Worm (Caenorhabditis elegans) whole organism, late embryonic: ENCODE measurements around the gene C06G3.8.

Experiments used
- K02D7.2 ChIP-seq: sonication (generic microtip); optimal IDR thresholded peaks from 2 replicates; lab custom pipeline; 2017; ENCODE audit warnings: mild to moderate bottlenecking, missing genetic modification characterization, missing compliant biosample characterization
- dve-1 ChIP-seq: sonication (generic microtip); optimal IDR thresholded peaks from 2 replicates; lab custom pipeline; 2017; ENCODE audit warnings: antibody characterized with exemption, mild to moderate bottlenecking, missing genetic modification characterization, missing compliant biosample characterization
- fkh-10 ChIP-seq: fragments of 150-350 bp; optimal IDR thresholded peaks from 2 replicates; lab custom pipeline; 2014; ENCODE audit warnings: missing biosample characterization, missing genetic modification reagents, missing genetic modification characterization
- pros-1 ChIP-seq: fragments of 150-350 bp; optimal IDR thresholded peaks from 2 replicates; lab custom pipeline; 2014; ENCODE audit warnings: missing biosample characterization, missing genetic modification reagents, missing genetic modification characterization
- rnt-1 ChIP-seq: sonication (generic microtip); optimal IDR thresholded peaks from 2 replicates; lab custom pipeline; 2016; ENCODE audit warnings: missing genetic modification characterization, missing compliant biosample characterization
- tbx-2 ChIP-seq: sonication (generic microtip); optimal IDR thresholded peaks from 2 replicates; lab custom pipeline; 2016; ENCODE audit warnings: missing genetic modification characterization, missing compliant biosample characterization

DNA sequence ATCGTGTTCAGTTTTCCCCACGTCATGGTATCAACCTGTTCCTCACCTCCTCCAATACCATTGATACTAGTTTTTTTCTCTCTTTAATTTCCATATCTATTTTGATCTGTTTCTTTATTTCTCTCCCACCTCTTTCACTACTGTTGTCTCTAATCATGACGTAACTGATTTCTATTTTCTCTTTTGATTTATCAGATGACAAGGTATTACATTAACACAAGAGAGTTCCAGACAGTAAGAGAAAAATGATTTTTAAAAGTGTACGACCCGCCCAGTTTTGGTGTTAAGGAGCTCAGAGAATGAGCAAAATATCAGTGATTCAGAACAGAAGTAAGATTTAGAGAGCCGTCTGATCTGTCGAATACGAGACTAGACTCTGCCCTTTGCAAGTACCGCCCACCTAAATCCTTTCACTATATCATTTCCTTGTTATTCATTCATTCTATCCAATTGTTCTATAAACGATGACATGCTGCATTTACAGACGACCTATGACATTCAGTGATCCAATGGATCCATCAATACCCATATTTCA lies 17.4 kb upstream of the C06G3.8 start, which contains the start of gene nhr-105:
- TF ChIP-seq tbx-2 (tag; lab: Kevin White, UChicago): no peak
- no peak for TF ChIP-seq pros-1 (tag; lab: Kevin White, UChicago)
- no peak for TF ChIP-seq K02D7.2 (tag; lab: Kevin White, UChicago)
- no peak for TF ChIP-seq dve-1 (tag; lab: Kevin White, UChicago)
- no peak for TF ChIP-seq fkh-10
- no peak for TF ChIP-seq rnt-1
